Fruit fly (Drosophila melanogaster) whole organism, prepupa: ENCODE results near the gene tos.

Experiments
- Blimp-1 ChIP-seq: fragments of 200-800 bp; sonication (Bioruptor generic); optimal IDR thresholded peaks from 3 replicates; lab custom pipeline; 2017; ENCODE audit warnings: missing biosample characterization, missing genetic modification characterization, mild to moderate bottlenecking, moderate library complexity, missing genetic modification reagents
- CG10631 ChIP-seq: fragments of 200-800 bp; sonication (Bioruptor generic); optimal IDR thresholded peaks from 2 replicates; lab custom pipeline; 2016; ENCODE audit warnings: missing biosample characterization, missing genetic modification characterization
- CG10669 ChIP-seq: fragments of 200-800 bp; sonication (Bioruptor generic); optimal IDR thresholded peaks from 3 replicates; lab custom pipeline; 2018; ENCODE audit warnings: missing biosample characterization, mild to moderate bottlenecking, missing genetic modification characterization, moderate library complexity
- CG11294 ChIP-seq: fragments of 200-800 bp; sonication (Bioruptor generic); IDR thresholded peaks from 2 replicates; pipeline ENCODE4 v1.3.6; 2022; ENCODE audit warnings: missing biosample characterization, missing genetic modification characterization
- CG11762 ChIP-seq: fragments of 200-800 bp; sonication (Bioruptor generic); optimal IDR thresholded peaks from 3 replicates; lab custom pipeline; 2016; ENCODE audit warnings: missing biosample characterization, missing genetic modification characterization; ENCODE audit not compliant: insufficient read depth
- CG15336 ChIP-seq: fragments of 200-800 bp; sonication (Bioruptor generic); IDR thresholded peaks from 2 replicates; pipeline ENCODE4 v1.3.6; 2022; ENCODE audit warnings: missing biosample characterization, missing genetic modification characterization
- CG1621 ChIP-seq: fragments of 200-800 bp; sonication (Bioruptor generic); optimal IDR thresholded peaks from 3 replicates; lab custom pipeline; 2018; ENCODE audit warnings: missing biosample characterization, mild to moderate bottlenecking, missing genetic modification characterization
- CG3032 ChIP-seq: fragments of 200-800 bp; optimal IDR thresholded peaks from 2 replicates; lab custom pipeline; 2019; ENCODE audit warnings: missing biosample characterization, mild to moderate bottlenecking, missing genetic modification characterization, moderate library complexity
- CG31627 ChIP-seq: fragments of 200-800 bp; sonication (Bioruptor generic); optimal IDR thresholded peaks from 3 replicates; lab custom pipeline; 2016; ENCODE audit warnings: missing biosample characterization, missing genetic modification characterization
- CG32006 ChIP-seq: fragments of 200-800 bp; sonication (Bioruptor generic); optimal IDR thresholded peaks from 3 replicates; lab custom pipeline; 2017; ENCODE audit warnings: missing biosample characterization, mild to moderate bottlenecking, missing genetic modification characterization
- CG34406 ChIP-seq: fragments of 200-800 bp; sonication (Bioruptor generic); optimal IDR thresholded peaks from 3 replicates; lab custom pipeline; 2016; ENCODE audit warnings: missing biosample characterization, missing genetic modification characterization
- CG3919 ChIP-seq: fragments of 200-800 bp; sonication (Bioruptor generic); optimal IDR thresholded peaks from 3 replicates; lab custom pipeline; 2016; ENCODE audit warnings: missing biosample characterization, missing genetic modification characterization
- CG4318 ChIP-seq: fragments of 200-800 bp; sonication (Bioruptor generic); optimal IDR thresholded peaks from 3 replicates; lab custom pipeline; 2017; ENCODE audit warnings: missing biosample characterization, mild to moderate bottlenecking, missing genetic modification characterization
- CG6163 ChIP-seq: fragments of 200-800 bp; sonication (Bioruptor generic); IDR thresholded peaks from 3 replicates; pipeline ENCODE4 v1.3.6; 2022; ENCODE audit warnings: missing biosample characterization, missing genetic modification characterization
- CG6808 ChIP-seq: fragments of 200-800 bp; sonication (Bioruptor generic); optimal IDR thresholded peaks from 3 replicates; lab custom pipeline; 2017; ENCODE audit warnings: missing biosample characterization, missing genetic modification characterization, mild to moderate bottlenecking, moderate library complexity, missing genetic modification reagents
- CG6854 ChIP-seq: fragments of 200-800 bp; sonication (Bioruptor generic); optimal IDR thresholded peaks from 2 replicates; lab custom pipeline; 2017; ENCODE audit warnings: missing biosample characterization, mild to moderate bottlenecking, missing genetic modification characterization
- CG8119 ChIP-seq: fragments of 200-800 bp; sonication (Bioruptor generic); IDR thresholded peaks from 3 replicates; pipeline ENCODE4 v1.3.6; 2022; ENCODE audit warnings: missing biosample characterization, missing genetic modification characterization
- CG8319 ChIP-seq: fragments of 200-800 bp; sonication (Bioruptor generic); optimal IDR thresholded peaks from 3 replicates; lab custom pipeline; 2016; ENCODE audit warnings: missing biosample characterization, missing genetic modification characterization
- CG9139 ChIP-seq: fragments of 200-800 bp; sonication (Bioruptor generic); optimal IDR thresholded peaks from 3 replicates; lab custom pipeline; 2017; ENCODE audit warnings: missing biosample characterization, mild to moderate bottlenecking, missing genetic modification characterization
- Eip78C ChIP-seq: fragments of 200-800 bp; sonication (Bioruptor generic); peaks from one replicate; lab custom pipeline; 2016; ENCODE audit warnings: missing biosample characterization, missing genetic modification characterization
- Eip93F ChIP-seq: fragments of 200-800 bp; sonication (Bioruptor generic); optimal IDR thresholded peaks from 2 replicates; lab custom pipeline; 2016; ENCODE audit warnings: missing biosample characterization, mild to moderate bottlenecking, missing genetic modification characterization
- Ets96B ChIP-seq: fragments of 200-800 bp; optimal IDR thresholded peaks from 2 replicates; lab custom pipeline; 2019; ENCODE audit warnings: missing biosample characterization, mild to moderate bottlenecking, missing genetic modification characterization, moderate library complexity
- Gug ChIP-seq: fragments of 200-800 bp; sonication (Bioruptor generic); IDR thresholded peaks from 2 replicates; pipeline ENCODE4 v1.3.6; 2022; ENCODE audit warnings: missing biosample characterization, missing genetic modification characterization
- Hr38 ChIP-seq: sonication (Bioruptor generic); optimal IDR thresholded peaks from 2 replicates; lab custom pipeline; 2016; ENCODE audit warnings: missing biosample characterization, missing genetic modification characterization
- Hr39 ChIP-seq: fragments of 200-800 bp; sonication (Bioruptor generic); optimal IDR thresholded peaks from 2 replicates; lab custom pipeline; 2016; ENCODE audit warnings: missing biosample characterization, missing genetic modification characterization
- Hr4 ChIP-seq: fragments of 200-800 bp; sonication (Bioruptor generic); optimal IDR thresholded peaks from 3 replicates; lab custom pipeline; 2016; ENCODE audit warnings: missing biosample characterization, missing genetic modification characterization
- Lpt ChIP-seq: fragments of 200-800 bp; sonication (Bioruptor generic); optimal IDR thresholded peaks from 3 replicates; lab custom pipeline; 2016; ENCODE audit warnings: missing biosample characterization, missing genetic modification characterization
- Met ChIP-seq: fragments of 200-800 bp; sonication (Bioruptor generic); optimal IDR thresholded peaks from 3 replicates; lab custom pipeline; 2016; ENCODE audit warnings: missing biosample characterization, missing genetic modification characterization
- Sox102F ChIP-seq: fragments of 200-800 bp; sonication (Bioruptor generic); optimal IDR thresholded peaks from 2 replicates; lab custom pipeline; 2016; ENCODE audit warnings: missing biosample characterization, mild to moderate bottlenecking, missing genetic modification characterization
- Sox14 ChIP-seq: fragments of 200-800 bp; sonication (Bioruptor generic); optimal IDR thresholded peaks from 3 replicates; lab custom pipeline; 2016; ENCODE audit warnings: missing biosample characterization, missing genetic modification characterization
- Sox15 ChIP-seq: fragments of 200-800 bp; sonication (Bioruptor generic); optimal IDR thresholded peaks from 3 replicates; lab custom pipeline; 2016; ENCODE audit warnings: missing biosample characterization, missing genetic modification characterization
- achi ChIP-seq: fragments of 200-800 bp; sonication (Bioruptor generic); optimal IDR thresholded peaks from 3 replicates; lab custom pipeline; 2016; ENCODE audit warnings: missing biosample characterization, missing genetic modification characterization
- acj6 ChIP-seq: fragments of 200-800 bp; sonication (Bioruptor generic); optimal IDR thresholded peaks from 3 replicates; lab custom pipeline; 2016; ENCODE audit warnings: missing biosample characterization, missing genetic modification characterization
- cyc ChIP-seq: fragments of 200-800 bp; sonication (Bioruptor generic); optimal IDR thresholded peaks from 3 replicates; lab custom pipeline; 2016; ENCODE audit warnings: missing biosample characterization, missing genetic modification characterization
- dac ChIP-seq: fragments of 200-800 bp; sonication (Bioruptor generic); optimal IDR thresholded peaks from 2 replicates; lab custom pipeline; 2017; ENCODE audit warnings: missing biosample characterization, mild to moderate bottlenecking, missing genetic modification characterization
- esn ChIP-seq: fragments of 200-800 bp; sonication (Bioruptor generic); optimal IDR thresholded peaks from 2 replicates; lab custom pipeline; 2016; ENCODE audit warnings: missing biosample characterization, mild to moderate bottlenecking, missing genetic modification characterization, moderate library complexity
- fd85E ChIP-seq: fragments of 200-800 bp; sonication (Bioruptor generic); optimal IDR thresholded peaks from 3 replicates; lab custom pipeline; 2016; ENCODE audit warnings: missing biosample characterization, missing genetic modification characterization
- fkh ChIP-seq: fragments of 200-800 bp; sonication (Bioruptor generic); optimal IDR thresholded peaks from 3 replicates; lab custom pipeline; 2017; ENCODE audit warnings: missing biosample characterization, mild to moderate bottlenecking, missing genetic modification characterization, moderate library complexity
- lz ChIP-seq: fragments of 200-800 bp; sonication (Bioruptor generic); optimal IDR thresholded peaks from 3 replicates; lab custom pipeline; 2016; ENCODE audit warnings: missing biosample characterization, missing genetic modification characterization
- salr ChIP-seq, 2 experiments: fragments of 200-800 bp; sonication (Bioruptor generic); optimal IDR thresholded peaks; 3 replicates each; lab custom pipeline; 2016 to 2018; ENCODE audit warnings: missing biosample characterization in 2 of 2, missing genetic modification characterization in 2 of 2, mild to moderate bottlenecking in 1 of 2
- spab ChIP-seq: fragments of 200-800 bp; sonication (Bioruptor generic); optimal IDR thresholded peaks from 2 replicates; lab custom pipeline; 2017; ENCODE audit warnings: missing biosample characterization, mild to moderate bottlenecking, missing genetic modification characterization, missing genetic modification reagents
- ss ChIP-seq, 2 experiments: fragments of 200-800 bp; sonication (Bioruptor generic); optimal IDR thresholded peaks; 2 replicates in 1 of 2; 3 replicates in 1 of 2; lab custom pipeline; 2017 to 2018; ENCODE audit warnings: mild to moderate bottlenecking in 2 of 2, missing biosample characterization in 2 of 2, missing genetic modification characterization in 2 of 2, moderate library complexity in 1 of 2
- topi ChIP-seq: fragments of 200-800 bp; sonication (Bioruptor generic); optimal IDR thresholded peaks from 3 replicates; lab custom pipeline; 2016; ENCODE audit warnings: missing biosample characterization, missing genetic modification characterization
- vri ChIP-seq: fragments of 200-800 bp; sonication (Bioruptor generic); optimal IDR thresholded peaks from 3 replicates; lab custom pipeline; 2016; ENCODE audit warnings: missing biosample characterization, mild to moderate bottlenecking, missing genetic modification characterization

tos gene

DNA sequence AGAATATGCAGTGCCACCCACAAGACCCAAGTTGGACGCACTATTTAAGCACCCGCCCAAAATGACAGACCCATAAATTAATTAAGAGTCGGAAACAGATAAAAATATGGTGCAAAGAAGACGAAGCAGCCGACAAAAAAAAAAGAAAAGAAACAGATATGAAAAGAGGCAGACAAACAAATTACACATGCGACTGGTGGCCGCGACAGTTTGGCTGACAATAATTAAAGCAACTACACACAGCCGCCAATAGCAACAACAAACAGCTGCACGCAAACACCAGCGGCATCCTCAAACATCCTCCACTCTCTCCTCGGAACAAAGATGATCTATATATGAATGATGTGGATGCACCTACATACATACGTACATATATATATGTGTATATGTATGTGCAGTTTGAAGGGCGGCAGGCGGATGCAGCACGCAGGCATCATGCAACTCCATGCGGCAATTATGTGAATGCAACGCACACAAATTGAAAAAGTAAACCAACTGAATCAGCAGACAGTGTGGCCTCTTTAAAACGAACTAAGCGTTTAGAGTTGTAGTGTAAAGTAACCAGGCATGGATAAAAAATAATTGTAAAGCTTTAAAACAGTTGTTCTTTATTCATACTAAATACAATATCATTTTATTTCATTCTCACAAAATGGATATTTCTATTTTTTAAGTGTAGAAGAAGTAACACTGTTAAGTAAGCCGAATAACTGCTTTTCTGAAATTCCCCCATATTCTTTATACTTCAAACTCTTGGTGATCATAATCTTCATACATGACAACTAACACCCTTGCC lies 33.8 kb downstream of the tos start (continued):
- peak; percentile 18 for TF ChIP-seq CG9139 (GFP tag; lab: Kevin White, UChicago)
- TF ChIP-seq CG32006: peak; percentile 65
- TF ChIP-seq CG11294 (GFP tag; lab: Robert Waterston, UW): no peak
- peak; percentile 68 for TF ChIP-seq CG31627 (GFP tag; lab: Kevin White, UChicago)
- peak; percentile 78 for TF ChIP-seq Sox102F
- TF ChIP-seq Gug (GFP tag; lab: Robert Waterston, UW): no peak
- peak; percentile 23 to 56 for TF ChIP-seq salr (GFP tag; optimal IDR thresholded peaks at IDR 0.05; lab: Kevin White, UChicago)
- no peak for TF ChIP-seq CG6854 (GFP tag; lab: Kevin White, UChicago)
- peak; percentile 64 for TF ChIP-seq achi (GFP tag; lab: Kevin White, UChicago)
- TF ChIP-seq dac (GFP tag; lab: Kevin White, UChicago): no peak
- peak; percentile 82 for TF ChIP-seq esn (GFP tag; lab: Kevin White, UChicago)
- TF ChIP-seq CG6808 (GFP tag; lab: Kevin White, UChicago): no peak
- peak; percentile 18 for TF ChIP-seq CG10669 (GFP tag; lab: Kevin White, UChicago)
- peak; percentile 58 for TF ChIP-seq Lpt (GFP tag; lab: Kevin White, UChicago)
- peak; percentile 71 for TF ChIP-seq acj6
- TF ChIP-seq Met: peak; percentile 78
- TF ChIP-seq CG6163 (GFP tag; lab: Robert Waterston, UW): peak; percentile 80
- peak; percentile 56 for TF ChIP-seq CG3919 (GFP tag; lab: Kevin White, UChicago)
- peak; percentile 61 for TF ChIP-seq CG10631 (GFP tag; lab: Kevin White, UChicago)
- TF ChIP-seq Eip93F (GFP tag; lab: Kevin White, UChicago): no peak
- TF ChIP-seq CG3032 (tag; lab: Kevin White, UChicago): peak; percentile 11
- TF ChIP-seq lz: peak; percentile 69
- TF ChIP-seq cyc: peak; percentile 53
- no peak for TF ChIP-seq CG11762 (GFP tag; lab: Kevin White, UChicago)
- TF ChIP-seq CG4318: peak; percentile 23
- peak; percentile 35 to 84 for TF ChIP-seq ss (GFP tag; optimal IDR thresholded peaks at IDR 0.05; lab: Kevin White, UChicago)
- peak; percentile 64 for TF ChIP-seq CG15336 (GFP tag; lab: Robert Waterston, UW)

DNA sequence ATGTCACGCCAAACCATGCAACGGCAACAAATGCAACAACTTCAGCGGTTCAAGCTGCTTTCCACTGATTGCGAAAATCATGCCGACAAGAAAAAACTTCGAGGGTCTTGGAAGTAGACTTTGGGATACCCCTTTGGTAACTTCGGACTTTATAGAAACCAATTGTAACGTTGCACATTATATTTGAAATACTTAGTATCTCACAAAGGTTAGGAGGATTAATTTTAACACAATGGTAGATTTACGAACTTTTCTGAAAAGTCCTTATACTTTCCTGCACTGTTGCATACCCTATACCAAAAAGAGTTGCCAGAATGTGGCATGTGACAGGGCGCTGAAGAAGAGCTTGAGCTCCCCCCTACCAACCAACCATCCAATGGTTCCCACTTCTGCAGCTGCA lies 36.4 kb downstream of the tos start:
- TF ChIP-seq Sox14 (GFP tag; lab: Kevin White, UChicago) (peak; percentile 70), CG8119 (peak; percentile 66; the same call in 2 of the 3 replicates), fd85E (GFP tag; lab: Kevin White, UChicago) (no peak), topi (GFP tag; lab: Kevin White, UChicago) (peak; percentile 71), Blimp-1 (GFP tag; lab: Kevin White, UChicago) (peak; percentile 15), CG6854 (GFP tag; lab: Kevin White, UChicago) (peak; percentile 16), Ets96B (tag; lab: Kevin White, UChicago) (peak; percentile 70), CG3032 (tag; lab: Kevin White, UChicago) (peak; percentile 60), Hr4 (GFP tag; lab: Kevin White, UChicago) (peak; percentile 66), CG10669 (GFP tag; lab: Kevin White, UChicago) (peak; percentile 70), Sox102F (peak; percentile 79), CG34406 (GFP tag; lab: Kevin White, UChicago) (peak; percentile 65), Eip93F (GFP tag; lab: Kevin White, UChicago) (peak; percentile 47), Met (peak; percentile 74), salr (GFP tag; optimal IDR thresholded peaks at IDR 0.05; lab: Kevin White, UChicago) (peak in 1 of 2 experiments; percentile 64), Eip78C (peak; percentile 92), CG9139 (GFP tag; lab: Kevin White, UChicago) (no peak), lz (peak; percentile 69), esn (GFP tag; lab: Kevin White, UChicago) (peak; percentile 83), Gug (GFP tag; lab: Robert Waterston, UW) (peak; percentile 34; the same call in 1 of the 2 replicates), Sox15 (GFP tag; lab: Kevin White, UChicago) (peak; percentile 49), CG11294 (GFP tag; lab: Robert Waterston, UW) (no peak), Hr38 (GFP tag; lab: Kevin White, UChicago) (no peak), acj6 (peak; percentile 72), ss (GFP tag; optimal IDR thresholded peaks at IDR 0.05; lab: Kevin White, UChicago) (peak in 1 of 2 experiments; percentile 17), Lpt (GFP tag; lab: Kevin White, UChicago) (peak; percentile 48), CG8319 (GFP tag; lab: Kevin White, UChicago) (peak; percentile 67), CG31627 (GFP tag; lab: Kevin White, UChicago) (peak; percentile 75), fkh (GFP tag; lab: Kevin White, UChicago) (no peak), spab (peak; percentile 45), achi (GFP tag; lab: Kevin White, UChicago) (peak; percentile 64), CG11762 (GFP tag; lab: Kevin White, UChicago) (peak; percentile 57), Hr39 (peak; percentile 81), CG1621 (tag; lab: Kevin White, UChicago) (peak; percentile 55), dac (GFP tag; lab: Kevin White, UChicago) (no peak), CG15336 (GFP tag; lab: Robert Waterston, UW) (peak; percentile 61), CG3919 (GFP tag; lab: Kevin White, UChicago) (peak; percentile 78), vri (GFP tag; lab: Kevin White, UChicago) (peak; percentile 13)
